Worm (Caenorhabditis elegans) whole organism, L4 larva: ENCODE measurements around the gene str-176.

Source experiments
- D1046.2 ChIP-seq: fragments of 200-800 bp; sonication (Bioruptor generic); IDR thresholded peaks from 2 replicates; pipeline ENCODE4 v1.3.6; 2022; ENCODE audit warnings: missing genetic modification characterization, missing compliant biosample characterization
- F44E2.7 ChIP-seq: fragments of 200-800 bp; sonication (Bioruptor generic); IDR thresholded peaks from 2 replicates; pipeline ENCODE4 v2.1.2; 2022; ENCODE audit warnings: missing genetic modification characterization, missing compliant biosample characterization
- T20F7.1 ChIP-seq: fragments of 200-800 bp; sonication (Bioruptor generic); optimal IDR thresholded peaks from 2 replicates; lab custom pipeline; 2018; ENCODE audit warnings: mild to moderate bottlenecking, missing genetic modification characterization, missing compliant biosample characterization
- T26A8.4 ChIP-seq: fragments of 200-800 bp; sonication (Bioruptor generic); IDR thresholded peaks from 2 replicates; pipeline ENCODE4 v1.3.6; 2022; ENCODE audit warnings: missing genetic modification characterization, missing compliant biosample characterization
- ZK337.2 ChIP-seq: fragments of 200-800 bp; sonication (Bioruptor generic); IDR thresholded peaks from 2 replicates; pipeline ENCODE4 v1.3.6; 2022; ENCODE audit warnings: missing genetic modification reagents, missing genetic modification characterization, missing compliant biosample characterization
- ZK546.5 ChIP-seq, 2 experiments: sonication (generic microtip); optimal IDR thresholded peaks; 2 replicates each; lab custom pipeline; 2017; ENCODE audit warnings: missing biosample characterization in 2 of 2, missing genetic modification characterization in 2 of 2
- aha-1 ChIP-seq: fragments of 150-350 bp; peaks from one replicate; lab custom pipeline; 2014; ENCODE audit warnings: missing biosample characterization, missing genetic modification characterization
- arid-1 ChIP-seq: fragments of 200-800 bp; sonication (Bioruptor generic); conservative IDR thresholded peaks from 2 replicates; pipeline ENCODE4 v1.3.6; 2022; ENCODE audit warnings: missing genetic modification reagents, missing genetic modification characterization, missing compliant biosample characterization
- attf-4 ChIP-seq: sonication (generic microtip); optimal IDR thresholded peaks from 3 replicates; lab custom pipeline; 2017; ENCODE audit warnings: missing biosample characterization, missing genetic modification characterization
- ceh-28 ChIP-seq: fragments of 150-350 bp; optimal IDR thresholded peaks from 2 replicates; lab custom pipeline; 2014; ENCODE audit warnings: missing biosample characterization, missing genetic modification reagents, missing genetic modification characterization
- ceh-32 ChIP-seq: sonication (generic microtip); optimal IDR thresholded peaks from 2 replicates; lab custom pipeline; 2016; ENCODE audit warnings: mild to moderate bottlenecking, missing genetic modification characterization, missing compliant biosample characterization; ENCODE audit not compliant: poor library complexity
- ceh-44 ChIP-seq: fragments of 200-800 bp; sonication (Bioruptor generic); IDR thresholded peaks from 2 replicates; pipeline ENCODE4 v1.3.6; 2022; ENCODE audit warnings: missing genetic modification reagents, missing genetic modification characterization, missing compliant biosample characterization
- ceh-62 ChIP-seq: sonication (generic microtip); optimal IDR thresholded peaks from 2 replicates; lab custom pipeline; 2017; ENCODE audit warnings: missing biosample characterization, missing genetic modification characterization
- ctbp-1 ChIP-seq: fragments of 200-800 bp; sonication (Bioruptor generic); IDR thresholded peaks from 2 replicates; pipeline ENCODE4 v1.3.6; 2022; ENCODE audit warnings: missing genetic modification reagents, missing genetic modification characterization, missing compliant biosample characterization
- dpl-1 ChIP-seq: fragments of 150-350 bp; optimal IDR thresholded peaks from 2 replicates; lab custom pipeline; 2014; ENCODE audit warnings: missing biosample characterization, missing genetic modification reagents, missing genetic modification characterization
- egl-43 ChIP-seq: fragments of 200-800 bp; sonication (Bioruptor generic); IDR thresholded peaks from 2 replicates; pipeline ENCODE4 v1.3.6; 2022; ENCODE audit warnings: missing genetic modification reagents, missing genetic modification characterization, missing compliant biosample characterization
- fkh-10 ChIP-seq: fragments of 150-350 bp; optimal IDR thresholded peaks from 2 replicates; lab custom pipeline; 2014; ENCODE audit warnings: missing biosample characterization, missing genetic modification reagents, missing genetic modification characterization
- gei-8 ChIP-seq: fragments of 200-800 bp; sonication (Bioruptor generic); optimal IDR thresholded peaks from 2 replicates; lab custom pipeline; 2018; ENCODE audit warnings: mild to moderate bottlenecking, missing genetic modification characterization, missing compliant biosample characterization
- hif-1 ChIP-seq, 2 experiments: sonication (generic microtip); optimal IDR thresholded peaks; 2 replicates each; lab custom pipeline; 2016 to 2017; ENCODE audit warnings: missing compliant biosample characterization in 2 of 2, missing genetic modification characterization in 2 of 2, missing genetic modification reagents in 2 of 2, missing genotype in 2 of 2, mild to moderate bottlenecking in 1 of 2
- hlh-11 ChIP-seq: fragments of 200-800 bp; sonication (Bioruptor generic); optimal IDR thresholded peaks from 2 replicates; lab custom pipeline; 2018; ENCODE audit warnings: mild to moderate bottlenecking, missing genetic modification characterization, missing compliant biosample characterization
- hlh-30 ChIP-seq: sonication (generic microtip); optimal IDR thresholded peaks from 2 replicates; lab custom pipeline; 2017; ENCODE audit warnings: antibody characterized with exemption, mild to moderate bottlenecking, missing genetic modification characterization, missing compliant biosample characterization; ENCODE audit not compliant: insufficient read depth
- hmg-1.1 ChIP-seq: fragments of 200-800 bp; sonication (Bioruptor generic); IDR thresholded peaks from 2 replicates; pipeline ENCODE4 v1.3.6; 2022; ENCODE audit warnings: missing genetic modification reagents, missing genetic modification characterization, missing compliant biosample characterization
- lin-1 ChIP-seq: fragments of 200-800 bp; sonication (Bioruptor generic); IDR thresholded peaks from 2 replicates; pipeline ENCODE4 v1.3.6; 2022; ENCODE audit warnings: missing genetic modification reagents, missing genetic modification characterization, missing compliant biosample characterization
- lin-15B ChIP-seq: fragments of 150-350 bp; sonication (generic microtip); optimal IDR thresholded peaks from 3 replicates; lab custom pipeline; 2014; ENCODE audit warnings: missing biosample characterization, missing genetic modification characterization
- lin-29 ChIP-seq: fragments of 200-800 bp; sonication (Bioruptor generic); IDR thresholded peaks from 2 replicates; pipeline ENCODE4 v1.3.6; 2022; ENCODE audit warnings: missing genetic modification reagents, missing genetic modification characterization, missing compliant biosample characterization
- lin-38 ChIP-seq: fragments of 200-800 bp; sonication (Bioruptor generic); IDR thresholded peaks from 2 replicates; pipeline ENCODE4 v1.3.6; 2022; ENCODE audit warnings: missing genetic modification reagents, missing genetic modification characterization, missing compliant biosample characterization
- lir-3 ChIP-seq: sonication (generic microtip); optimal IDR thresholded peaks from 2 replicates; lab custom pipeline; 2016; ENCODE audit warnings: mild to moderate bottlenecking, missing genetic modification characterization, missing compliant biosample characterization
- lsy-2 ChIP-seq, 2 experiments: fragments of 150-350 bp in 1 of 2; sonication (generic microtip) in 1 of 2; optimal IDR thresholded peaks; 2 replicates each; lab custom pipeline; 2014 to 2017; ENCODE audit warnings: missing biosample characterization in 2 of 2, missing genetic modification characterization in 2 of 2
- mdl-1 ChIP-seq, 2 experiments: fragments of 150-350 bp in 1 of 2; sonication (generic microtip) in 1 of 2; optimal IDR thresholded peaks; 2 replicates each; lab custom pipeline; 2014 to 2017; ENCODE audit warnings: missing biosample characterization in 2 of 2, missing genetic modification characterization in 2 of 2
- mep-1 ChIP-seq: fragments of 150-350 bp; sonication (generic microtip); optimal IDR thresholded peaks from 3 replicates; lab custom pipeline; 2014; ENCODE audit warnings: missing biosample characterization, missing genetic modification characterization
- mes-2 ChIP-seq: sonication (generic microtip); optimal IDR thresholded peaks from 2 replicates; lab custom pipeline; 2016; ENCODE audit warnings: missing genotype, mild to moderate bottlenecking, missing genetic modification characterization, missing compliant biosample characterization; ENCODE audit not compliant: poor library complexity, severe bottlenecking
- mxl-2 ChIP-seq: fragments of 200-800 bp; sonication (Bioruptor generic); conservative IDR thresholded peaks from 2 replicates; pipeline ENCODE4 v1.3.6; 2022; ENCODE audit warnings: missing genetic modification reagents, missing genetic modification characterization, missing compliant biosample characterization
- mxl-3 ChIP-seq: fragments of 200-800 bp; sonication (Bioruptor generic); optimal IDR thresholded peaks from 2 replicates; lab custom pipeline; 2018; ENCODE audit warnings: mild to moderate bottlenecking, missing genetic modification characterization, missing compliant biosample characterization
- nhr-10 ChIP-seq: fragments of 150-350 bp; optimal IDR thresholded peaks from 2 replicates; lab custom pipeline; 2014; ENCODE audit warnings: missing biosample characterization, missing genetic modification characterization
- nhr-237 ChIP-seq: sonication (generic microtip); optimal IDR thresholded peaks from 2 replicates; lab custom pipeline; 2017; ENCODE audit warnings: missing biosample characterization, missing genetic modification characterization
- nhr-28 ChIP-seq: fragments of 150-350 bp; optimal IDR thresholded peaks from 2 replicates; lab custom pipeline; 2014; ENCODE audit warnings: missing biosample characterization, missing genetic modification characterization
- nhr-42 ChIP-seq: fragments of 200-800 bp; sonication (Bioruptor generic); IDR thresholded peaks from 2 replicates; pipeline ENCODE4 v1.3.6; 2022; ENCODE audit warnings: missing genetic modification characterization, missing compliant biosample characterization
- nhr-77 ChIP-seq: fragments of 150-350 bp; optimal IDR thresholded peaks from 2 replicates; lab custom pipeline; 2014; ENCODE audit warnings: missing biosample characterization, missing genetic modification characterization
- php-3 ChIP-seq: fragments of 200-800 bp; sonication (Bioruptor generic); IDR thresholded peaks from 2 replicates; pipeline ENCODE4 v1.3.6; 2022; ENCODE audit warnings: missing genetic modification reagents, missing genetic modification characterization, missing compliant biosample characterization
- pqm-1 ChIP-seq: sonication (generic microtip); optimal IDR thresholded peaks from 2 replicates; lab custom pipeline; 2017; ENCODE audit warnings: missing biosample characterization, missing genetic modification characterization
- rbr-2 ChIP-seq: sonication (generic microtip); optimal IDR thresholded peaks from 2 replicates; lab custom pipeline; 2016; ENCODE audit warnings: missing genotype, missing genetic modification characterization, missing compliant biosample characterization
- sdz-12 ChIP-seq: fragments of 200-800 bp; sonication (Bioruptor generic); optimal IDR thresholded peaks from 2 replicates; lab custom pipeline; 2018; ENCODE audit warnings: mild to moderate bottlenecking, missing genetic modification characterization, missing compliant biosample characterization
- skn-1 ChIP-seq: fragments of 150-350 bp; optimal IDR thresholded peaks from 2 replicates; lab custom pipeline; 2014; ENCODE audit warnings: missing biosample characterization, missing genetic modification characterization
- spr-1 ChIP-seq: sonication (generic microtip); optimal IDR thresholded peaks from 2 replicates; lab custom pipeline; 2016; ENCODE audit warnings: mild to moderate bottlenecking, missing genetic modification characterization, missing compliant biosample characterization
- spr-3 ChIP-seq: fragments of 200-800 bp; sonication (Bioruptor generic); optimal IDR thresholded peaks from 2 replicates; lab custom pipeline; 2018; ENCODE audit warnings: mild to moderate bottlenecking, missing genetic modification characterization, missing compliant biosample characterization
- zfp-2 ChIP-seq: sonication (generic microtip); optimal IDR thresholded peaks from 2 replicates; lab custom pipeline; 2016; ENCODE audit warnings: mild to moderate bottlenecking, missing genetic modification characterization, missing compliant biosample characterization

str-176 gene

ce11 chrIV:8432709-8433108 lies 30.9 kb downstream of the str-176 start, which contains the start of the genes T26A8.4 and pdtf-1 (continued):
- TF ChIP-seq ceh-62 (no peak), skn-1 (no peak), lin-29 (peak; percentile 70), ceh-44 (peak; percentile 63; the same call in 1 of the 2 replicates), lin-38 (GFP tag; lab: Robert Waterston, UW) (peak; percentile 82), ZK337.2 (GFP tag; lab: Robert Waterston, UW) (no peak), php-3 (GFP tag; lab: Robert Waterston, UW) (peak; percentile 67), mxl-3 (GFP tag; lab: Kevin White, UChicago) (peak; percentile 75), nhr-10 (tag; lab: Kevin White, UChicago) (peak; percentile 55), ZK546.5 (tag; optimal IDR thresholded peaks at IDR 0.05; lab: Kevin White, UChicago) (peak; percentile 6 to 70), mep-1 (tag; lab: Kevin White, UChicago) (peak; percentile 95), aha-1 (tag; lab: Kevin White, UChicago) (peak; percentile 100), ceh-32 (tag; lab: Kevin White, UChicago) (no peak), lin-1 (peak; percentile 58; the same call in 1 of the 2 replicates), T20F7.1 (GFP tag; lab: Kevin White, UChicago) (peak; percentile 80)

DNA sequence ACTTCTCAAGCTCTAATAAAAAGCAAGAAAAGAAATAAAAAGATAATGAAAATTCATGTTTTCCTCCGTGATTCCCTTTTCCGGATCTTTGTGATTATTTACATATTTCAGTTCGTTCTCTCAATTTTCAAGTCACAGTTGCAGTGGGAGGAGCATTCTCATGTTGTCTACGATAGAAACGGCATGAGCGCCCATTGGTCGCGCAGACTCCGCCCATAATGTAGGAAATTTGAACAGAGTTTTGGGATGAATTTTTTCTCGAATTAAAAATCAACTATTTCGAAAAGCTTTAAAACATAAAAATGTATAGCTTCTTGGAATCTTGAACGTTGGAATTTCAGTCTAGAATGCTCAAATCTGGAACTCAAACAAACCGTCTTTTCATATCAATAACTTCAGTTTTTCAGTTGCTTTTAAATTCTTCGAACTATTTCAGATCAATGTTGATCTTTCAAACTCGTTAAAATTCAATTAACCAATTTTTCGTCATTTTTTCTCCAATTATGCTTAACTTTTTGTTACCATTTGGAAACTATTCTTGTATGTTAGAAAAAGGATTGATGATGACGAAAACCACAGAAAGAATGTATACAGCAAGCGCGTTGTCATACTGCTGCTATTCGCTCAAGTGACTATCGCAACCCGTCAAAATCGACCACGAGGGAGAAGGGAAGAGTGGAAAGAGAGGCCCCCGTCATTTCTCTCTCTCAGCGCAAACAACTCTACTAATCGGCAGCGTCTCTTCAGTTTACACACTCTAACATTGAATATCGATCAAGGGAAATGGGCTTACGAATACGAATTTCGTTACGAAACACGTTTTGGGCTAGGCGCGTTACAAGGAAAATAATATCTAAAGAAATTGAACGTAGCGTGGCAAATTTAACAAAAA lies 31.8 kb downstream of the str-176 start:
- TF ChIP-seq nhr-42 (GFP tag; lab: Robert Waterston, UW) (peak; percentile 92), arid-1 (GFP tag; lab: Robert Waterston, UW) (peak; percentile 82), ZK337.2 (GFP tag; lab: Robert Waterston, UW) (no peak), lin-1 (peak; percentile 70), attf-4 (tag; lab: Kevin White, UChicago) (no peak), mxl-2 (GFP tag; lab: Robert Waterston, UW) (no peak), ceh-44 (no peak), hlh-11 (tag; lab: Kevin White, UChicago) (peak; percentile 79), T26A8.4 (GFP tag; lab: Robert Waterston, UW) (no peak), lin-29 (no peak), ceh-32 (tag; lab: Kevin White, UChicago) (no peak), ceh-28 (tag; lab: Kevin White, UChicago) (peak; percentile 81), nhr-237 (tag; lab: Kevin White, UChicago) (no peak), ctbp-1 (GFP tag; lab: Robert Waterston, UW) (peak; percentile 41; the same call in 1 of the 2 replicates), nhr-28 (tag; lab: Kevin White, UChicago) (peak; percentile 59), mxl-3 (GFP tag; lab: Kevin White, UChicago) (peak; percentile 93), D1046.2 (peak; percentile 71; the same call in 1 of the 2 replicates), zfp-2 (tag; lab: Kevin White, UChicago) (no peak), F44E2.7 (GFP tag; lab: Robert Waterston, UW) (no peak), aha-1 (tag; lab: Kevin White, UChicago) (peak; percentile 98), lin-38 (GFP tag; lab: Robert Waterston, UW) (peak; percentile 53), hlh-30 (tag; lab: Kevin White, UChicago) (peak; percentile 97), rbr-2 (tag; lab: Kevin White, UChicago) (peak; percentile 24), gei-8 (GFP tag; lab: Kevin White, UChicago) (no peak), pqm-1 (tag; lab: Kevin White, UChicago) (no peak), dpl-1 (GFP tag; lab: Kevin White, UChicago) (peak; percentile 32), lir-3 (tag; lab: Kevin White, UChicago) (no peak), lin-15B (tag; lab: Kevin White, UChicago) (peak; percentile 2), fkh-10 (GFP tag; lab: Kevin White, UChicago) (no peak), lsy-2 (tag; optimal IDR thresholded peaks at IDR 0.05; lab: Kevin White, UChicago) (peak; percentile 62 to 89), hmg-1.1 (GFP tag; lab: Robert Waterston, UW) (peak; percentile 78), egl-43 (GFP tag; lab: Robert Waterston, UW) (peak; percentile 73), nhr-10 (tag; lab: Kevin White, UChicago) (no peak), spr-3 (GFP tag; lab: Kevin White, UChicago) (peak; percentile 42), mdl-1 (tag; optimal IDR thresholded peaks at IDR 0.05; lab: Kevin White, UChicago) (peak; percentile 61 to 91), sdz-12 (GFP tag; lab: Kevin White, UChicago) (peak; percentile 20), spr-1 (peak; percentile 49), mes-2 (tag; lab: Kevin White, UChicago) (peak; percentile 83), hif-1 (tag; optimal IDR thresholded peaks at IDR 0.05; lab: Kevin White, UChicago) (peak in 1 of 2 experiments; percentile 29), nhr-77 (tag; lab: Kevin White, UChicago) (no peak)
